Fruit fly (Drosophila melanogaster): ENCODE measurements around the gene CG4101.
A peak's percentile ranks its signal among the peaks of the same experiment; 100 is the strongest.

The CG4101 gene

dm6 chr3L:16594922-16595518 is 17.3 kb upstream of the CG4101 start, which contains the start of the genes spd-2 and Apl:
Gene spd-2 (minus strand): TSS chr3L:16595014.
Gene Apl (plus strand): TSS chr3L:16595181.
- TF ChIP-seq Mnt (GFP tag; optimal IDR thresholded peaks at IDR 0.05) (no peak), CG12768 (GFP tag; optimal IDR thresholded peaks at IDR 0.05) (no peak), Clk (GFP tag; optimal IDR thresholded peaks at IDR 0.05) (no peak), CG7045 (GFP tag; optimal IDR thresholded peaks at IDR 0.05) (no peak), Hr96 (GFP tag; optimal IDR thresholded peaks at IDR 0.05) (no peak), CG33017 (tag; optimal IDR thresholded peaks at IDR 0.05) (no peak), pad (GFP tag; optimal IDR thresholded peaks at IDR 0.05) (no peak), ovo (GFP tag; optimal IDR thresholded peaks at IDR 0.05) (no peak), CG7101 (tag; optimal IDR thresholded peaks at IDR 0.05) (no peak), cic (GFP tag; optimal IDR thresholded peaks at IDR 0.05) (no peak), tj (GFP tag; optimal IDR thresholded peaks at IDR 0.05) (no peak), toe (GFP tag; optimal IDR thresholded peaks at IDR 0.05) (no peak), cnc (optimal IDR thresholded peaks at IDR 0.05) (no peak), CG5204 (GFP tag; optimal IDR thresholded peaks at IDR 0.05) (no peak)

DNA sequence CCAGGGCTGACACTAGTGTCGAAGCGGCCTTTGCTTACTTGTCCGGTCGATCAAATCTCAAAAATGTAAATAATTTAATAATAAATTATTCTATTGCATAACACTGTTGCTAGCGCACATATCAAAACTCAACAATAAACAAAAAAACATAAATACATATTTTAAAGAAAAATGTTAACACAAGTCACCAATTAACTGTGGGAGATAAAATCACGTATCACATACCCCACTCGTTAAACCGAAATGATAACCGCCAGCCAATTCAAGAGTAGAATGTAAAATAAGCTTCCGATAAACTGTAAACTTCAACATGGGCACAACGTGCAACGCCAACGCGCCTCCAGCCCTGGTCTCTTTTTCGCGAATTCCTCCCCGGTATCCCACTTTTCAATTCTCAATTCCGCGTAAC is 9.5 kb upstream of the CG4101 start, which contains the start of gene Arts:
Gene Arts (plus strand): TSS at position 116 of the 409 bp plus-strand sequence.
- TF ChIP-seq CG33017 (tag; optimal IDR thresholded peaks at IDR 0.05) (no peak), CG1620 (GFP tag; optimal IDR thresholded peaks at IDR 0.05) (peak; percentile 0), CG12768 (GFP tag; optimal IDR thresholded peaks at IDR 0.05) (no peak), CG11617 (GFP tag; optimal IDR thresholded peaks at IDR 0.05) (peak; percentile 67), CG7045 (GFP tag; optimal IDR thresholded peaks at IDR 0.05) (peak; percentile 29), Clk (GFP tag; optimal IDR thresholded peaks at IDR 0.05) (no peak), CG14711 (tag; optimal IDR thresholded peaks at IDR 0.05) (peak; percentile 30), kay (GFP tag; ENCODE audit: borderline replicate concordance) (no peak), CG5204 (GFP tag; optimal IDR thresholded peaks at IDR 0.05) (peak; percentile 48), Hr96 (GFP tag; optimal IDR thresholded peaks at IDR 0.05) (peak; percentile 12), bab1 (GFP tag; optimal IDR thresholded peaks at IDR 0.05) (peak; percentile 27), Mnt (GFP tag; optimal IDR thresholded peaks at IDR 0.05) (peak; percentile 77), toe (GFP tag; optimal IDR thresholded peaks at IDR 0.05) (peak; percentile 51), CG7101 (tag; optimal IDR thresholded peaks at IDR 0.05) (peak; percentile 38), cnc (optimal IDR thresholded peaks at IDR 0.05) (no peak), cic (GFP tag; optimal IDR thresholded peaks at IDR 0.05) (no peak), tj (GFP tag; optimal IDR thresholded peaks at IDR 0.05) (peak; percentile 26), ovo (GFP tag; optimal IDR thresholded peaks at IDR 0.05) (peak; percentile 17), pad (GFP tag; optimal IDR thresholded peaks at IDR 0.05) (peak; percentile 28), Crg-1 (GFP tag; optimal IDR thresholded peaks at IDR 0.05) (peak; percentile 22)

- no peak for TF ChIP-seq Clk (GFP tag; optimal IDR thresholded peaks at IDR 0.05)
- TF ChIP-seq kay (GFP tag; ENCODE audit: borderline replicate concordance) = no peak
- TF ChIP-seq CG7045 (GFP tag; optimal IDR thresholded peaks at IDR 0.05) = peak; percentile 64
- no peak for TF ChIP-seq tj (GFP tag; optimal IDR thresholded peaks at IDR 0.05)
- TF ChIP-seq CG1620 (GFP tag; optimal IDR thresholded peaks at IDR 0.05) = peak; percentile 61
- TF ChIP-seq pad (GFP tag; optimal IDR thresholded peaks at IDR 0.05) = peak; percentile 32
- TF ChIP-seq cnc (optimal IDR thresholded peaks at IDR 0.05) = no peak
- no peak for TF ChIP-seq ovo (GFP tag; optimal IDR thresholded peaks at IDR 0.05)
- peak; percentile 49 for TF ChIP-seq CG14711 (tag; optimal IDR thresholded peaks at IDR 0.05)
- TF ChIP-seq Crg-1 (GFP tag; optimal IDR thresholded peaks at IDR 0.05) = peak; percentile 50
- peak; percentile 21 for TF ChIP-seq cic (GFP tag; optimal IDR thresholded peaks at IDR 0.05)
- TF ChIP-seq toe (GFP tag; optimal IDR thresholded peaks at IDR 0.05) = peak; percentile 47
- peak; percentile 43 for TF ChIP-seq CG33017 (tag; optimal IDR thresholded peaks at IDR 0.05)
- peak; percentile 61 for TF ChIP-seq Mnt (GFP tag; optimal IDR thresholded peaks at IDR 0.05)
- peak; percentile 69 for TF ChIP-seq CG7101 (tag; optimal IDR thresholded peaks at IDR 0.05)
- TF ChIP-seq CG12768 (GFP tag; optimal IDR thresholded peaks at IDR 0.05) = peak; percentile 63
- TF ChIP-seq Hr96 (GFP tag; optimal IDR thresholded peaks at IDR 0.05) = peak; percentile 65
- no peak for TF ChIP-seq CG5204 (GFP tag; optimal IDR thresholded peaks at IDR 0.05)
- TF ChIP-seq CG11617 (GFP tag; optimal IDR thresholded peaks at IDR 0.05) = peak; percentile 36
- peak; percentile 69 for TF ChIP-seq bab1 (GFP tag; optimal IDR thresholded peaks at IDR 0.05)
Measured at dm6 chr3L:16609120-16609519, 3.2 kb upstream of the CG4101 start, which contains the start of gene CG4098. Gene CG4098 (minus strand): TSS chr3L:16609347.

DNA sequence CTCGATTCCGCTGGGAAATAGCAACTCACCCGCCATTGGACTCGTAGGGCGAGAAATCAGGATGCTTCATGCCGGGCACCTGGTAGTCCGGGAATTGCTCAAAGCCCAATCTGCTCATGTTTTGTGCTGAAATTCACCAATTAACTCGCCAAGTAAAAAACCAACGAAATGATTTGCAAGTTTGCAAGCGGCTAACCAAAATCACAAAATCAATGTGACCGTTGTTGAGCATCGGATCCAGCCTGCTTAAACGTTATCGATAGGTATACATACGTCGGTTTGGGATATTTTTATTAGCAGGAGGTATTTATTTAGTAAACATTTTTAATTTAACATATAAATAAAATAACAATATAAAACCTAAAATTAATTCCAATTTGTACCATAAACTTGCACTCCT is 2.1 kb upstream of the CG4101 start, which contains the start of gene Prosbeta6:
Gene Prosbeta6 (minus strand): TSS at position 218 of the 400 bp plus-strand sequence.
- peak; percentile 38 for TF ChIP-seq CG14711 (tag; optimal IDR thresholded peaks at IDR 0.05)
- no peak for TF ChIP-seq tj (GFP tag; optimal IDR thresholded peaks at IDR 0.05)
- no peak for TF ChIP-seq cic (GFP tag; optimal IDR thresholded peaks at IDR 0.05)
- no peak for TF ChIP-seq Crg-1 (GFP tag; optimal IDR thresholded peaks at IDR 0.05)
- TF ChIP-seq CG7101 (tag; optimal IDR thresholded peaks at IDR 0.05) = no peak
- TF ChIP-seq CG5204 (GFP tag; optimal IDR thresholded peaks at IDR 0.05) = no peak
- no peak for TF ChIP-seq CG12768 (GFP tag; optimal IDR thresholded peaks at IDR 0.05)
- no peak for TF ChIP-seq ovo (GFP tag; optimal IDR thresholded peaks at IDR 0.05)
- no peak for TF ChIP-seq CG33017 (tag; optimal IDR thresholded peaks at IDR 0.05)
- TF ChIP-seq cnc (optimal IDR thresholded peaks at IDR 0.05) = peak; percentile 71 to 76
- TF ChIP-seq CG1620 (GFP tag; optimal IDR thresholded peaks at IDR 0.05) = no peak
- TF ChIP-seq bab1 (GFP tag; optimal IDR thresholded peaks at IDR 0.05) = peak; percentile 42
- TF ChIP-seq Mnt (GFP tag; optimal IDR thresholded peaks at IDR 0.05) = no peak

dm6 chr3L:16612972-16613371 is 686 bp downstream of the CG4101 start:
- no peak for TF ChIP-seq CG7045 (GFP tag; optimal IDR thresholded peaks at IDR 0.05)
- TF ChIP-seq Hr96 (GFP tag; optimal IDR thresholded peaks at IDR 0.05) = peak; percentile 1
- TF ChIP-seq CG14711 (tag; optimal IDR thresholded peaks at IDR 0.05) = peak; percentile 10
- TF ChIP-seq ovo (GFP tag; optimal IDR thresholded peaks at IDR 0.05) = no peak
- TF ChIP-seq Crg-1 (GFP tag; optimal IDR thresholded peaks at IDR 0.05) = no peak
- no peak for TF ChIP-seq CG12768 (GFP tag; optimal IDR thresholded peaks at IDR 0.05)
- TF ChIP-seq tj (GFP tag; optimal IDR thresholded peaks at IDR 0.05) = peak; percentile 72
- TF ChIP-seq Clk (GFP tag; optimal IDR thresholded peaks at IDR 0.05) = no peak
- TF ChIP-seq toe (GFP tag; optimal IDR thresholded peaks at IDR 0.05) = no peak
- no peak for TF ChIP-seq pad (GFP tag; optimal IDR thresholded peaks at IDR 0.05)
- peak; percentile 78 for TF ChIP-seq Mnt (GFP tag; optimal IDR thresholded peaks at IDR 0.05)
- TF ChIP-seq CG1620 (GFP tag; optimal IDR thresholded peaks at IDR 0.05) = no peak
- peak; percentile 37 for TF ChIP-seq CG7101 (tag; optimal IDR thresholded peaks at IDR 0.05)
- no peak for TF ChIP-seq CG33017 (tag; optimal IDR thresholded peaks at IDR 0.05)
- no peak for TF ChIP-seq CG5204 (GFP tag; optimal IDR thresholded peaks at IDR 0.05)
- TF ChIP-seq CG11617 (GFP tag; optimal IDR thresholded peaks at IDR 0.05) = peak; percentile 52
- TF ChIP-seq cnc (optimal IDR thresholded peaks at IDR 0.05) = no peak
- TF ChIP-seq cic (GFP tag; optimal IDR thresholded peaks at IDR 0.05) = no peak
- peak; percentile 94 for TF ChIP-seq kay (GFP tag; ENCODE audit: borderline replicate concordance)
- peak; percentile 58 for TF ChIP-seq bab1 (GFP tag; optimal IDR thresholded peaks at IDR 0.05)

Data from whole organism, adult.